Worm (Caenorhabditis elegans) whole organism, late embryonic: ENCODE measurements around the gene F46C8.3.

Source experiments
- C08G9.2 ChIP-seq: sonication (generic microtip); optimal IDR thresholded peaks from 2 replicates; lab custom pipeline; 2016; ENCODE audit warnings: mild to moderate bottlenecking, missing genetic modification characterization, moderate library complexity, missing compliant biosample characterization
- C38D4.7 ChIP-seq: fragments of 200-800 bp; sonication (Bioruptor generic); optimal IDR thresholded peaks from 2 replicates; lab custom pipeline; 2018; ENCODE audit warnings: mild to moderate bottlenecking, missing genetic modification characterization, moderate library complexity, missing compliant biosample characterization
- F13H6.1 ChIP-seq: sonication (generic microtip); optimal IDR thresholded peaks from 2 replicates; lab custom pipeline; 2016; ENCODE audit warnings: missing genetic modification characterization, missing compliant biosample characterization
- ceh-30 ChIP-seq: fragments of 150-350 bp; optimal IDR thresholded peaks from 2 replicates; lab custom pipeline; 2014; ENCODE audit warnings: missing biosample characterization, missing genetic modification characterization
- dve-1 ChIP-seq: sonication (generic microtip); optimal IDR thresholded peaks from 2 replicates; lab custom pipeline; 2017; ENCODE audit warnings: antibody characterized with exemption, mild to moderate bottlenecking, missing genetic modification characterization, missing compliant biosample characterization
- fkh-10 ChIP-seq: fragments of 150-350 bp; optimal IDR thresholded peaks from 2 replicates; lab custom pipeline; 2014; ENCODE audit warnings: missing biosample characterization, missing genetic modification reagents, missing genetic modification characterization
- fkh-6 ChIP-seq: sonication (generic microtip); optimal IDR thresholded peaks from 2 replicates; lab custom pipeline; 2016; ENCODE audit warnings: missing genetic modification characterization, missing compliant biosample characterization
- hlh-30 ChIP-seq: sonication (generic microtip); optimal IDR thresholded peaks from 2 replicates; lab custom pipeline; 2017; ENCODE audit warnings: antibody characterized with exemption, missing genetic modification characterization, missing compliant biosample characterization; ENCODE audit not compliant: insufficient read depth

ce11 chrX:7558928-7559455, 33.6 kb downstream of the F46C8.3 start, which contains the start of the genes PDB1.1 and F08C6.5:
- TF ChIP-seq hlh-30 (tag; lab: Kevin White, UChicago) (no peak), C08G9.2 (tag; lab: Kevin White, UChicago) (no peak), fkh-6 (tag; lab: Kevin White, UChicago) (no peak), dve-1 (tag; lab: Kevin White, UChicago) (no peak), F13H6.1 (tag; lab: Kevin White, UChicago) (no peak), ceh-30 (tag; lab: Kevin White, UChicago) (no peak), fkh-10 (no peak), C38D4.7 (no peak)
